Worm (Caenorhabditis elegans): ENCODE results near the gene cpg-4.

cpg-4 gene

DNA sequence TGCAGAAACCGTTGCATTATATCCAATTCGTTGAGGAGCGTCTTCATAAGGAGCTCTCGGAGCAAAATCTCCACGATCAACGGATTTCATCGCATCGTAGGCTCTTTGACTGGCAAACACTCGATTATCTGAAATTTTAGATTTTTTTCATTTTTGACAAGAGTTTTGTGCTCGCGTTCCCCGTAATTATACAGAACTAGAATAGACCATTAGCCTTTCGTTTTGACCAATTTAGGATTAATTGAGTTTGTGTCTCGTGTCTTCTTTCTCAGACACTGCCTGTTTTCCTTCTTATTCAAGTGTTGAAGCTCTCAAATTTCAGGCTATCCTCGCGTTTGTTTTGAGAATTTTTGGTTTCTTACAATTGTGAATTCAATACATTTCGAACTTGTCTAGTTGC lies 33.1 kb upstream of the cpg-4 start:
- TF ChIP-seq nhr-237 (tag; optimal IDR thresholded peaks at IDR 0.05), result no peak

DNA sequence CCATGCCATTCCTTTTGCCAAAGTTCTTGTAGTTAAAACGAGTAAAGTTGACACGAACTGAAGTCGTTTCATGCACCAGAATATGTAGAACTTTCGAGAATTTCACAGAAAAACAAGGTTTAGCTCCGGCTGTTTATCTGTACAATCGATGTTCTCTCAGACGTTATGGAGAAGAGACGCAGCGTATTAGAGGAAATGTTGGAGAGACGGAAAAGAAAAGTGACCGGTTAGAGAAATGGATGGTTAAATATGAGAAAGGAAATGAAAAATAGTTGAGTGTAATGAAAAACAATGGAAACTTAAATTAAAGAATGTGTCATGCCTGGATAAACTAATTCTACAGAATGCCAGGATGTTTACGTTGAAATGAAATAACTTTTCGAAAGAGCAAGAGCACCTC lies 32.5 kb upstream of the cpg-4 start, which contains the start of gene pcm-1:
Gene pcm-1 (minus strand): TSS at position 187 of the 400 bp plus-strand sequence.
- TF ChIP-seq lin-39 (tag; optimal IDR thresholded peaks at IDR 0.05), result peak; percentile 2
- TF ChIP-seq nfya-1 (tag; optimal IDR thresholded peaks at IDR 0.05; ENCODE audit: insufficient read depth), result peak; percentile 62
- TF ChIP-seq hmg-11 (tag; optimal IDR thresholded peaks at IDR 0.05), result peak; percentile 2
- TF ChIP-seq nhr-43 (tag; optimal IDR thresholded peaks at IDR 0.05; ENCODE audit: poor library complexity, severe bottlenecking), result no peak
- peak; percentile 25 for TF ChIP-seq snpc-4 (tag; optimal IDR thresholded peaks at IDR 0.05)
- TF ChIP-seq ceh-28 (tag; optimal IDR thresholded peaks at IDR 0.05), result peak; percentile 34
- no peak for TF ChIP-seq nhr-76 (tag; optimal IDR thresholded peaks at IDR 0.05)
- no peak for TF ChIP-seq nhr-25 (tag; optimal IDR thresholded peaks at IDR 0.05)
- TF ChIP-seq pha-4 (tag; optimal IDR thresholded peaks at IDR 0.05), result no peak
- TF ChIP-seq elt-3 (tag; optimal IDR thresholded peaks at IDR 0.05), result no peak

DNA sequence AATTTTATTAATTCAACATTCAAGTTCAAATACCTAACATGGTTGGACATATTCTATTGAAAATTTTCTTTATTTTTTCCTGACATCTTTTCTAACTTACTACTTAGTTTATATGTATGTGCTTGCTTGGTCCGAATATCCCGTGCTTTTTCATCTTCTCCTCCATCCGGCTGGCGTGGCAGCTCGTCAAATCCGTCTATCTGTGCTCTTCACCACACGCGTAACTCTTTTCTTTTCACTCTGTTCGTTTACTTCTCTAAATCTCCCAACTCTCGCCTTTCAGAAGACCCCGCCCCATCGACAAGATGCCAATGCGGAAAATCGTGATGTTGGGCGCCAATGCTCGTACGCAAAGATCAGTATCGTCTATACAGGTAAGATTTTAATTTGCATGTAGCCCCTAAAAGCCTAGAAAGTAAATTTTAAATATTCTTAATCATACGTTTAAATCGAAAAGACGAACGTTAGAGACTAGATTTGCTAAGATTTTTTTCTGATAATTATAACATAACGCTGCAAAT lies 31.5 kb upstream of the cpg-4 start:
- TF ChIP-seq nhr-25 (tag; optimal IDR thresholded peaks at IDR 0.05) (no peak), nhr-77 (tag; optimal IDR thresholded peaks at IDR 0.05) (no peak), nfya-1 (tag; optimal IDR thresholded peaks at IDR 0.05; ENCODE audit: insufficient read depth) (peak; percentile 53), pqm-1 (tag; optimal IDR thresholded peaks at IDR 0.05) (no peak), mdl-1 (tag; optimal IDR thresholded peaks at IDR 0.05) (no peak), lin-39 (tag; optimal IDR thresholded peaks at IDR 0.05) (peak; percentile 36), nhr-43 (tag; optimal IDR thresholded peaks at IDR 0.05; ENCODE audit: poor library complexity, severe bottlenecking) (no peak)

DNA sequence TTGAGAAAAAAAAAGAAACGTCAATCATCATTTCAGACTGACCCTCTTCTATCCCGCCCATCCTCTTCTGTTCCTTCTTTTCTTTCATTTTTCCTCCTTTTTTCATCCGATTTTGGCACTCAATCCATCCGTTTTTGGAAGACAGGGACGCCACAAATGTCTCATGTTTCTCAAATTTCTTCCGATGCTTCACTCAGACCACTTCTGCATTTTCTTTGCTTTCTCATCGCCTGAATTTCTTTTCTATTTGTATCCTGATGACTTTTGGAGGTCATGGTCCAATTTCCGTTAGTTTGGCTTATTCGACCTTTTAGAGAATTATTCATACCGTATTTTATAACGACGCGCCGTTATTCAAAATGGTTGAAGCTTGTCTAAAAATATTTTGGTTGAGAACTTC lies 23.6 kb upstream of the cpg-4 start:
- TF ChIP-seq ZK546.5 (tag; optimal IDR thresholded peaks at IDR 0.05) (no peak), lsy-12 (tag; optimal IDR thresholded peaks at IDR 0.05) (no peak), nhr-12 (tag; optimal IDR thresholded peaks at IDR 0.05) (no peak), R02D3.7 (tag; optimal IDR thresholded peaks at IDR 0.05) (no peak), pha-4 (tag; optimal IDR thresholded peaks at IDR 0.05) (no peak), hmg-11 (tag; optimal IDR thresholded peaks at IDR 0.05) (no peak), egl-5 (tag; optimal IDR thresholded peaks at IDR 0.05) (no peak), jun-1 (tag; optimal IDR thresholded peaks at IDR 0.05) (no peak), nhr-67 (tag; optimal IDR thresholded peaks at IDR 0.05) (no peak), elt-2 (tag; optimal IDR thresholded peaks at IDR 0.05) (no peak), fkh-10 (GFP tag; optimal IDR thresholded peaks at IDR 0.05) (no peak), nhr-77 (tag; optimal IDR thresholded peaks at IDR 0.05) (no peak), mdl-1 (tag; optimal IDR thresholded peaks at IDR 0.05) (no peak), mml-1 (tag; optimal IDR thresholded peaks at IDR 0.05) (no peak), ceh-9 (tag; optimal IDR thresholded peaks at IDR 0.05) (no peak)

DNA sequence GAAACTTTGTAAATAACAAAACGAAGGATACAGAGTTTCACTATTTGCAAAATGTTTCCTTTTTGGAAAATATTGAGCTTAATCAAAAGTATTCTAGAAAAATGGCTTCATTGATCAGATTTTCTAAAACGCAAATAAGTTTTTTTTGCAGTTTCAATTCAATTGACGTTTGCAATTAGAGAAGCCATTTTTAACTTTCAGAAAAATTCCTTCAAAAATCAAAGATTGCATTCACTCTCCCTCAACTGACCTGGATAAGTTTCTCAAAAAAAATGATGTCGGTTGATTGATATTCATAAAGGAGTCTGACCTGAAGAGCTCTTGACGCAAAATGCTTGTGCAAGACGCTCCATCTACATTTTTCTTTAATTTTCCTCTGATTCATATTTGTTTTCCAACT lies 22.5 kb upstream of the cpg-4 start:
- TF ChIP-seq sea-2 (GFP tag; optimal IDR thresholded peaks at IDR 0.05), result no peak
- TF ChIP-seq fkh-2 (tag; optimal IDR thresholded peaks at IDR 0.05), result no peak
- no peak for TF ChIP-seq nhr-23 (tag; optimal IDR thresholded peaks at IDR 0.05)
- no peak for TF ChIP-seq skn-1 (tag; optimal IDR thresholded peaks at IDR 0.05)
- TF ChIP-seq lsy-12 (tag; optimal IDR thresholded peaks at IDR 0.05), result no peak
- no peak for TF ChIP-seq jun-1 (tag; optimal IDR thresholded peaks at IDR 0.05)
- no peak for TF ChIP-seq nhr-76 (tag; optimal IDR thresholded peaks at IDR 0.05)
- TF ChIP-seq nhr-11 (tag; optimal IDR thresholded peaks at IDR 0.05), result no peak
- no peak for TF ChIP-seq aly-2 (tag; optimal IDR thresholded peaks at IDR 0.05)
- no peak for TF ChIP-seq mml-1 (tag; optimal IDR thresholded peaks at IDR 0.05)
- TF ChIP-seq ztf-11 (tag; optimal IDR thresholded peaks at IDR 0.05), result no peak
- TF ChIP-seq nhr-67 (tag; optimal IDR thresholded peaks at IDR 0.05), result no peak
- no peak for TF ChIP-seq nfya-1 (tag; optimal IDR thresholded peaks at IDR 0.05; ENCODE audit: insufficient read depth)
- no peak for TF ChIP-seq egl-27 (tag; optimal IDR thresholded peaks at IDR 0.05)
